Fruit fly (Drosophila melanogaster) whole organism, pupa: Measurements from ENCODE around the gene Sdic4.

Source experiments
- CG15710 ChIP-seq: fragments of 200-800 bp; sonication (Bioruptor generic); optimal IDR thresholded peaks from 2 replicates; lab custom pipeline; 2018; ENCODE audit warnings: missing biosample characterization, mild to moderate bottlenecking, missing genetic modification characterization, moderate library complexity
- Pif1A ChIP-seq: fragments of 200-800 bp; sonication (Bioruptor generic); optimal IDR thresholded peaks from 3 replicates; lab custom pipeline; 2016; ENCODE audit warnings: missing biosample characterization, missing genetic modification characterization

DNA sequence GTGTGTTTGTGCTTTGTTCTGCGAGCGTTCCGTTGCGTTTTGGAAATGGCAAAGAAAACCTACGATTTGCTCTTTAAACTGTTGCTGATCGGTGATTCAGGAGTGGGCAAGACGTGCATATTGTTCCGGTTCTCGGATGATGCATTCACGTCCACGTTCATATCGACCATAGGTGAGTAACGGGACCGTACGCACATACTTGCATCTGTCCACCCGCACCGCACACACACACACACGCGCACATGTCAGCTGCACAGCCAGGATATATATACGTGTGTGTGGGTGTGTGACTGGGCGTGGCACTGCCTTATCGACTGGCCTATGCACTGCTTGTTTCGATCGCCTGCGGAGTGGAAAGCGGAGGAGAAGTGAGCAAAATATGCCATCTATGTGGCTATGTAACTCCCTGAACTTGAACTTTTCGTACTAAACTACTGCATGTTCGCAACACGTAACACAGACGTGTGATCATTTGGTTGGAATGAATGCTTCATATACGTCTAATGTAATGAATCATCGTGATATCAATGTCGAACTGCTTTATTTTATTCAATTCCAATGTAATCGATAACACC, 26.9 kb upstream of the Sdic4 start:
- TF ChIP-seq Pif1A (GFP tag; lab: Kevin White, UChicago) (no peak), CG15710 (tag; lab: Kevin White, UChicago) (no peak)
